Worm (Caenorhabditis elegans) whole organism, mixed stage, embryonic: ENCODE measurements around the gene F14B8.6.

Experiments used
- lsy-2 ChIP-seq: fragments of 150-350 bp; optimal IDR thresholded peaks from 2 replicates; lab custom pipeline; 2014; ENCODE audit warnings: missing biosample characterization, missing genetic modification characterization
- sptf-1 ChIP-seq: sonication (generic microtip); optimal IDR thresholded peaks from 2 replicates; lab custom pipeline; 2017; ENCODE audit warnings: mild to moderate bottlenecking, missing genetic modification characterization, moderate library complexity, missing compliant biosample characterization
- unc-62 ChIP-seq: fragments of 150-350 bp; optimal IDR thresholded peaks from 2 replicates; lab custom pipeline; 2014; ENCODE audit warnings: missing biosample characterization, missing genetic modification reagents, missing genetic modification characterization

DNA sequence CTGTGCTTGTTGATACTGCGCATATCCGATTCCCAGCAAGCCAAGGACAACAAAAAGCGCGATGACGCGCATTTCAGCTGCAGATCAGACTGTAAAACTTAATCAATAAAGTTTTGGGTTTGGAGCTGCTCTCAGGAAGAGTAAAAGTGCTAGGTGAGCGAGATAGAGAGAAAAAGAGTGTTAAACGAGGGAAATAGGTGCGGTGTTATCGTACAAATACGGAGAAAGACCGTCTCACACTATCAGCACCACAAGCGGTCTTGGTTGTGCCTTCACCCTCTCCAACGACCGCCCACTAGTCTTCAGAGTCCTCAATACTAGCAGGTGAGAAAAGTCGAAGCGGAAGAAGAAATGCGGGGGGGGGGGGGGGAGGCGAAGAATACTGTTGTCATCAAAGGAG lies 3.6 kb downstream of the F14B8.6 start, which contains the start of gene F14B8.5:
- TF ChIP-seq sptf-1 (tag; lab: Kevin White, UChicago) (no peak), unc-62 (GFP tag; lab: Kevin White, UChicago) (no peak), lsy-2 (tag; lab: Kevin White, UChicago) (no peak)
